Worm (Caenorhabditis elegans) whole organism, late embryonic: Measurements from ENCODE around the gene gadr-2.

ENCODE experiments used
- C38D4.7 ChIP-seq: fragments of 200-800 bp; sonication (Bioruptor generic); optimal IDR thresholded peaks from 2 replicates; lab custom pipeline; 2018; ENCODE audit warnings: mild to moderate bottlenecking, missing genetic modification characterization, moderate library complexity, missing compliant biosample characterization
- F13H6.1 ChIP-seq: sonication (generic microtip); optimal IDR thresholded peaks from 2 replicates; lab custom pipeline; 2016; ENCODE audit warnings: missing genetic modification characterization, missing compliant biosample characterization
- K09A11.1 ChIP-seq: sonication (generic microtip); optimal IDR thresholded peaks from 2 replicates; lab custom pipeline; 2017; ENCODE audit warnings: antibody characterized with exemption, mild to moderate bottlenecking, missing genetic modification characterization, missing compliant biosample characterization; ENCODE audit not compliant: insufficient read depth
- T23F11.4 ChIP-seq: fragments of 200-800 bp; sonication (Bioruptor generic); optimal IDR thresholded peaks from 2 replicates; lab custom pipeline; 2018; ENCODE audit warnings: mild to moderate bottlenecking, missing genetic modification characterization, missing compliant biosample characterization
- ahr-1 ChIP-seq: sonication (generic microtip); optimal IDR thresholded peaks from 2 replicates; lab custom pipeline; 2016; ENCODE audit warnings: missing genetic modification characterization, missing compliant biosample characterization
- ama-1 ChIP-seq: fragments of 150-350 bp; optimal IDR thresholded peaks from 2 replicates; lab custom pipeline; 2014
- ceh-18 ChIP-seq: sonication (generic microtip); optimal IDR thresholded peaks from 2 replicates; lab custom pipeline; 2016; ENCODE audit warnings: missing genetic modification characterization, missing compliant biosample characterization
- ceh-19 ChIP-seq: fragments of 200-800 bp; sonication (Bioruptor generic); optimal IDR thresholded peaks from 2 replicates; lab custom pipeline; 2018; ENCODE audit warnings: mild to moderate bottlenecking, missing genetic modification characterization, missing compliant biosample characterization
- ceh-2 ChIP-seq: sonication (generic microtip); optimal IDR thresholded peaks from 2 replicates; lab custom pipeline; 2016; ENCODE audit warnings: missing genotype, missing genetic modification characterization, missing compliant biosample characterization
- ceh-22 ChIP-seq: sonication (generic microtip); optimal IDR thresholded peaks from 2 replicates; lab custom pipeline; 2017; ENCODE audit warnings: missing biosample characterization, missing genetic modification characterization
- ceh-30 ChIP-seq: fragments of 150-350 bp; optimal IDR thresholded peaks from 2 replicates; lab custom pipeline; 2014; ENCODE audit warnings: missing biosample characterization, missing genetic modification characterization
- ceh-31 ChIP-seq: sonication (generic microtip); optimal IDR thresholded peaks from 2 replicates; lab custom pipeline; 2016; ENCODE audit warnings: missing genetic modification characterization, missing compliant biosample characterization
- ceh-6 ChIP-seq: fragments of 200-800 bp; sonication (Bioruptor generic); optimal IDR thresholded peaks from 2 replicates; lab custom pipeline; 2018; ENCODE audit warnings: mild to moderate bottlenecking, missing genetic modification characterization, missing compliant biosample characterization
- ceh-9 ChIP-seq: sonication (generic microtip); optimal IDR thresholded peaks from 2 replicates; lab custom pipeline; 2016; ENCODE audit warnings: mild to moderate bottlenecking, missing genetic modification characterization, inconsistent platforms, missing compliant biosample characterization
- che-1 ChIP-seq: sonication (generic microtip); optimal IDR thresholded peaks from 2 replicates; lab custom pipeline; 2016; ENCODE audit warnings: mild to moderate bottlenecking, missing genetic modification characterization, missing compliant biosample characterization
- dmd-4 ChIP-seq: sonication (generic microtip); optimal IDR thresholded peaks from 2 replicates; lab custom pipeline; 2016; ENCODE audit warnings: borderline replicate concordance, missing genetic modification characterization, missing compliant biosample characterization
- elt-2 ChIP-seq: sonication (generic microtip); optimal IDR thresholded peaks from 2 replicates; lab custom pipeline; 2016; ENCODE audit warnings: missing genetic modification reagents, missing genetic modification characterization, missing compliant biosample characterization
- elt-4 ChIP-seq: sonication (generic microtip); optimal IDR thresholded peaks from 2 replicates; lab custom pipeline; 2016; ENCODE audit warnings: missing genetic modification characterization, missing compliant biosample characterization
- eyg-1 ChIP-seq: sonication (generic microtip); optimal IDR thresholded peaks from 2 replicates; lab custom pipeline; 2016; ENCODE audit warnings: missing genotype, missing genetic modification characterization, missing compliant biosample characterization
- fax-1 ChIP-seq: sonication (generic microtip); optimal IDR thresholded peaks from 2 replicates; lab custom pipeline; 2016; ENCODE audit warnings: missing genotype, missing genetic modification characterization, missing compliant biosample characterization
- fkh-6 ChIP-seq: sonication (generic microtip); optimal IDR thresholded peaks from 2 replicates; lab custom pipeline; 2016; ENCODE audit warnings: missing genetic modification characterization, missing compliant biosample characterization
- hlh-6 ChIP-seq: sonication (generic microtip); optimal IDR thresholded peaks from 2 replicates; lab custom pipeline; 2016; ENCODE audit warnings: missing genotype, missing genetic modification characterization, missing compliant biosample characterization
- lin-11 ChIP-seq: fragments of 200-800 bp; sonication (Bioruptor generic); optimal IDR thresholded peaks from 2 replicates; lab custom pipeline; 2018; ENCODE audit warnings: mild to moderate bottlenecking, missing genetic modification characterization, missing compliant biosample characterization
- mec-3 ChIP-seq: sonication (generic microtip); optimal IDR thresholded peaks from 2 replicates; lab custom pipeline; 2016; ENCODE audit warnings: borderline replicate concordance, missing genetic modification characterization, missing compliant biosample characterization
- nfya-1 ChIP-seq: sonication (generic microtip); optimal IDR thresholded peaks from 2 replicates; lab custom pipeline; 2017; ENCODE audit warnings: missing genetic modification characterization, mild to moderate bottlenecking, missing compliant biosample characterization, antibody characterized with exemption, moderate library complexity
- nhr-11 ChIP-seq: fragments of 150-350 bp; optimal IDR thresholded peaks from 2 replicates; lab custom pipeline; 2014; ENCODE audit warnings: missing biosample characterization, missing genetic modification characterization
- nhr-232 ChIP-seq: sonication (generic microtip); optimal IDR thresholded peaks from 2 replicates; lab custom pipeline; 2016; ENCODE audit warnings: missing genetic modification characterization, missing compliant biosample characterization
- npax-4 ChIP-seq: sonication (generic microtip); optimal IDR thresholded peaks from 2 replicates; lab custom pipeline; 2016; ENCODE audit warnings: missing genetic modification characterization, missing compliant biosample characterization
- odd-2 ChIP-seq: sonication (generic microtip); optimal IDR thresholded peaks from 2 replicates; lab custom pipeline; 2017; ENCODE audit warnings: antibody characterized with exemption, mild to moderate bottlenecking, missing genetic modification characterization, missing compliant biosample characterization
- pat-9 ChIP-seq: fragments of 200-800 bp; sonication (Bioruptor generic); optimal IDR thresholded peaks from 2 replicates; lab custom pipeline; 2018; ENCODE audit warnings: mild to moderate bottlenecking, missing genetic modification characterization, moderate library complexity, missing compliant biosample characterization
- pax-1 ChIP-seq: fragments of 150-350 bp; optimal IDR thresholded peaks from 2 replicates; lab custom pipeline; 2014; ENCODE audit warnings: missing biosample characterization, missing genetic modification characterization
- pha-2 ChIP-seq: sonication (generic microtip); optimal IDR thresholded peaks from 2 replicates; lab custom pipeline; 2017; ENCODE audit warnings: mild to moderate bottlenecking, missing genetic modification characterization, missing compliant biosample characterization
- pqm-1 ChIP-seq: sonication (generic microtip); optimal IDR thresholded peaks from 2 replicates; lab custom pipeline; 2016; ENCODE audit warnings: missing genetic modification characterization, missing compliant biosample characterization
- pros-1 ChIP-seq: fragments of 150-350 bp; optimal IDR thresholded peaks from 2 replicates; lab custom pipeline; 2014; ENCODE audit warnings: missing biosample characterization, missing genetic modification reagents, missing genetic modification characterization
- ref-2 ChIP-seq: sonication (generic microtip); optimal IDR thresholded peaks from 2 replicates; lab custom pipeline; 2016; ENCODE audit warnings: missing genetic modification characterization, missing compliant biosample characterization
- rnt-1 ChIP-seq: sonication (generic microtip); optimal IDR thresholded peaks from 2 replicates; lab custom pipeline; 2016; ENCODE audit warnings: missing genetic modification characterization, missing compliant biosample characterization
- sdc-2 ChIP-seq: sonication (generic microtip); optimal IDR thresholded peaks from 2 replicates; lab custom pipeline; 2016; ENCODE audit warnings: missing genotype, missing genetic modification characterization, missing compliant biosample characterization
- sox-4 ChIP-seq: sonication (generic microtip); optimal IDR thresholded peaks from 2 replicates; lab custom pipeline; 2017; ENCODE audit warnings: mild to moderate bottlenecking, missing genetic modification characterization, inconsistent platforms, missing compliant biosample characterization
- syd-9 ChIP-seq: sonication (generic microtip); optimal IDR thresholded peaks from 2 replicates; lab custom pipeline; 2016; ENCODE audit warnings: mild to moderate bottlenecking, missing genetic modification characterization, moderate library complexity, missing compliant biosample characterization
- tbx-2 ChIP-seq: sonication (generic microtip); optimal IDR thresholded peaks from 2 replicates; lab custom pipeline; 2016; ENCODE audit warnings: missing genetic modification characterization, missing compliant biosample characterization
- tbx-7 ChIP-seq: sonication (generic microtip); optimal IDR thresholded peaks from 2 replicates; lab custom pipeline; 2016; ENCODE audit warnings: missing genotype, missing genetic modification characterization, missing compliant biosample characterization
- ttx-3 ChIP-seq: sonication (generic microtip); optimal IDR thresholded peaks from 2 replicates; lab custom pipeline; 2016; ENCODE audit warnings: missing genetic modification reagents, missing genetic modification characterization, missing compliant biosample characterization
- unc-3 ChIP-seq, 2 experiments: fragments of 200-800 bp in 1 of 2; sonication (Bioruptor generic) in 1 of 2; sonication (generic microtip) in 1 of 2; conservative IDR thresholded peaks in 1 of 2; optimal IDR thresholded peaks in 1 of 2; 2 replicates each; pipeline versions ENCODE4 v1.3.6 to Lab custom; 2016 to 2022; ENCODE audit warnings: missing compliant biosample characterization in 2 of 2, missing genetic modification characterization in 2 of 2, missing genetic modification reagents in 1 of 2
- unc-42 ChIP-seq: sonication (generic microtip); optimal IDR thresholded peaks from 2 replicates; lab custom pipeline; 2016; ENCODE audit warnings: missing genotype, missing genetic modification characterization, missing compliant biosample characterization
- unc-55 ChIP-seq: sonication (generic microtip); optimal IDR thresholded peaks from 2 replicates; lab custom pipeline; 2017; ENCODE audit warnings: missing biosample characterization, missing genetic modification reagents, missing genetic modification characterization
- unc-86 ChIP-seq: sonication (generic microtip); optimal IDR thresholded peaks from 2 replicates; lab custom pipeline; 2016; ENCODE audit warnings: missing genetic modification characterization, missing compliant biosample characterization
- ztf-16 ChIP-seq: sonication (generic microtip); optimal IDR thresholded peaks from 2 replicates; lab custom pipeline; 2017; ENCODE audit warnings: missing genetic modification characterization, missing compliant biosample characterization

The gadr-2 gene

DNA sequence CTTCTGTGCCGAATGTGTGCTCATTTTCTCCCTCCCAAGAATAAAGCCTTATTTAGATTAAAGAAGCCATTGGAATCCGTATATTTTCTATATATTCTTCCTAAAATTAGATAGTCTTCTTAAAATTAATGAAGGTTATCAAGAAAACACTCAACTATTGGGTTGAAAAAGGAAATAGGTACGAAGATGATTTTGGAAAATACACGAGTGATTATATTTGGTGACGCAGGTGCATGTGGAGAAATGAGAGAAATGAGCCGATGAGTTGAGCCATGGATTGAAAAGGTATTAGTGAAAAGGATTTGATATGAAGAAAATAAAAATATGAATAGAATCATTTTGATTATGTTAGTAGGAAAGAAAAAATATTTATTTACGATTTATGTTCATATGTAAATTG lies 4.0 kb downstream of the gadr-2 start, which contains the start of gene cng-3:
cng-3 (minus strand) TSS at position 102 of the 400 bp plus-strand sequence.
- no peak for TF ChIP-seq unc-3 (GFP tag; conservative IDR thresholded peaks at IDR 0.05; lab: Robert Waterston, UW)
- no peak for TF ChIP-seq unc-3 (tag; optimal IDR thresholded peaks at IDR 0.05; lab: Kevin White, UChicago)
- TF ChIP-seq dmd-4 (tag; lab: Kevin White, UChicago), result no peak
- no peak for TF ChIP-seq fkh-6 (tag; lab: Kevin White, UChicago)
- TF ChIP-seq npax-4 (tag; lab: Kevin White, UChicago), result no peak
- no peak for TF ChIP-seq nhr-11 (tag; lab: Kevin White, UChicago)
- TF ChIP-seq pat-9 (tag; lab: Kevin White, UChicago), result no peak
- TF ChIP-seq F13H6.1, result no peak
- no peak for TF ChIP-seq ceh-31 (tag; lab: Kevin White, UChicago)
- no peak for TF ChIP-seq C38D4.7
- TF ChIP-seq pqm-1 (tag; lab: Kevin White, UChicago), result no peak
- TF ChIP-seq ceh-18 (tag; lab: Kevin White, UChicago), result no peak

DNA sequence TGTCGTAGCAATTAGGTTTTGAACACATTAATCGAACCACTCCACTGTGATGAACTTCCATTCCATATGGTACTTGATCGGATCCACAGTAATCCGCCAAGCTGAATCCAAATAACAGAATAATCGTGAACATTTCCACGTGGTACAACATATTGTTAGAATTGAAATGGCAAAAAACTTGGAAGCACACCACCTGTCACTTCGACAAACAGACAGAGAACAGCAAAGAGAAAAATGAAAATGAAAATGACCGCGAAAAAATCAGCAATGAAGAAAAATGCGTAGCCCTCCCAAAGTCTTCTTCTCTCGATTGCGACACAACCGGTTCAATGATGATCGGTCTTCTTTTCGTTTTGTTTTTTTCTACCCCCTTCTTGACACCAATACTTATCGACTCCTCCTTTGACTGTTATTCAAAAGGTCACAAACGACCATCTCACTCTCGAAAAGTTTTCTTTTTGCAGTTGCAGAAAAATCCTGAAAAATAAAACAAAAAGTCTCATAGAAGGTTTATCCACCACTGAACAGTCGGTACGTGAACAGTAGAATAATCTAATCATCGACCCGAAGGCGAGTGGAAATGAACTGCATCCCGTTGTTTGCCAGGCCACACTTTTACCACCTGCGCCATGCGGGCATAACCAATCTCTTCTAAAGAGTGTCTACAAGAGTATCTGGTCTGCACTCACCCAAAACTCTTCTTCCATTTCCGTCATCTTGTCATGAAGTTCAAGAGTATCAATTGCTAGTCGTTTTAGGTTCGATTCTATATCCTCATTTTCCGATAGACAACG lies 7.6 kb downstream of the gadr-2 start, which contains the start of gene wrt-3:
wrt-3 (minus strand) TSS at position 322 of the 794 bp plus-strand sequence.
- TF ChIP-seq nhr-11 (tag; lab: Kevin White, UChicago), result no peak
- peak; percentile 92 for TF ChIP-seq unc-86 (tag; lab: Kevin White, UChicago)
- peak; percentile 86 for TF ChIP-seq eyg-1
- TF ChIP-seq F13H6.1, result peak; percentile 90
- TF ChIP-seq fax-1, result peak; percentile 97
- peak; percentile 94 for TF ChIP-seq ref-2 (tag; lab: Kevin White, UChicago)
- TF ChIP-seq ttx-3 (tag; lab: Kevin White, UChicago), result peak; percentile 93
- TF ChIP-seq sdc-2, result peak; percentile 87
- TF ChIP-seq npax-4 (tag; lab: Kevin White, UChicago), result peak; percentile 91
- TF ChIP-seq pqm-1 (tag; lab: Kevin White, UChicago), result no peak
- peak; percentile 83 for TF ChIP-seq mec-3 (tag; lab: Kevin White, UChicago)
- peak; percentile 17 for TF ChIP-seq ceh-22 (tag; lab: Kevin White, UChicago)
- TF ChIP-seq unc-42 (tag; lab: Kevin White, UChicago), result peak; percentile 43
- TF ChIP-seq unc-3 (GFP tag; conservative IDR thresholded peaks at IDR 0.05; lab: Robert Waterston, UW), result peak; percentile 90
- peak; percentile 88 for TF ChIP-seq unc-3 (tag; optimal IDR thresholded peaks at IDR 0.05; lab: Kevin White, UChicago)
- TF ChIP-seq ztf-16 (tag; lab: Kevin White, UChicago), result peak; percentile 94
- peak; percentile 50 for TF ChIP-seq nfya-1 (tag; lab: Kevin White, UChicago)
- TF ChIP-seq pros-1, result no peak
- TF ChIP-seq elt-2 (tag; lab: Kevin White, UChicago), result peak; percentile 97
- no peak for TF ChIP-seq pax-1
- TF ChIP-seq T23F11.4 (GFP tag; lab: Kevin White, UChicago), result peak; percentile 91
- peak; percentile 92 for TF ChIP-seq ahr-1 (tag; lab: Kevin White, UChicago)
- TF ChIP-seq sox-4 (tag; lab: Kevin White, UChicago), result peak; percentile 94
- TF ChIP-seq hlh-6 (tag; lab: Kevin White, UChicago), result peak; percentile 97
- TF ChIP-seq unc-55 (GFP tag; lab: Kevin White, UChicago), result no peak
- TF ChIP-seq rnt-1 (tag; lab: Kevin White, UChicago), result peak; percentile 79
- peak; percentile 71 for TF ChIP-seq ceh-31 (tag; lab: Kevin White, UChicago)
- TF ChIP-seq ceh-19 (GFP tag; lab: Kevin White, UChicago), result peak; percentile 93
- no peak for TF ChIP-seq ama-1
- peak; percentile 97 for TF ChIP-seq ceh-6 (GFP tag; lab: Kevin White, UChicago)
- TF ChIP-seq odd-2, result peak; percentile 68
- peak; percentile 94 for TF ChIP-seq tbx-2
- peak; percentile 89 for TF ChIP-seq pha-2 (tag; lab: Kevin White, UChicago)
- peak; percentile 82 for TF ChIP-seq ceh-18 (tag; lab: Kevin White, UChicago)
- TF ChIP-seq elt-4 (tag; lab: Kevin White, UChicago), result peak; percentile 80
- TF ChIP-seq ceh-30 (tag; lab: Kevin White, UChicago), result peak; percentile 19
- peak; percentile 95 for TF ChIP-seq che-1
- TF ChIP-seq K09A11.1 (tag; lab: Kevin White, UChicago), result peak; percentile 77
- peak; percentile 57 for TF ChIP-seq tbx-7
- peak; percentile 93 for TF ChIP-seq lin-11 (tag; lab: Kevin White, UChicago)
- peak; percentile 74 for TF ChIP-seq ceh-9 (tag; lab: Kevin White, UChicago)
- TF ChIP-seq syd-9 (tag; lab: Kevin White, UChicago), result peak; percentile 95
- TF ChIP-seq nhr-232, result peak; percentile 87
- TF ChIP-seq ceh-2, result peak; percentile 89
